Worm (Caenorhabditis elegans) whole organism, L2 larva: ENCODE results near the gene unc-41.

ENCODE experiments used
- C34F6.9 ChIP-seq: fragments of 150-350 bp; optimal IDR thresholded peaks from 2 replicates; lab custom pipeline; 2014; ENCODE audit warnings: missing biosample characterization, missing genetic modification characterization
- F13H6.1 ChIP-seq: sonication (generic microtip); optimal IDR thresholded peaks from 2 replicates; lab custom pipeline; 2016; ENCODE audit warnings: missing genetic modification characterization, missing compliant biosample characterization
- R02D3.7 ChIP-seq: fragments of 150-350 bp; optimal IDR thresholded peaks from 2 replicates; lab custom pipeline; 2014; ENCODE audit warnings: missing biosample characterization, missing genetic modification characterization
- Y55F3AM.14 ChIP-seq: fragments of 200-800 bp; sonication (Bioruptor generic); optimal IDR thresholded peaks from 2 replicates; lab custom pipeline; 2018; ENCODE audit warnings: mild to moderate bottlenecking, missing genetic modification characterization, missing compliant biosample characterization
- alr-1 ChIP-seq: fragments of 150-350 bp; optimal IDR thresholded peaks from 2 replicates; lab custom pipeline; 2014; ENCODE audit warnings: missing biosample characterization, missing genetic modification characterization
- aly-2 ChIP-seq: fragments of 150-350 bp; optimal IDR thresholded peaks from 2 replicates; lab custom pipeline; 2014; ENCODE audit warnings: missing biosample characterization, missing genetic modification characterization
- ama-1 ChIP-seq: fragments of 150-350 bp; optimal IDR thresholded peaks from 2 replicates; lab custom pipeline; 2018; ENCODE audit warnings: inconsistent platforms
- blmp-1 ChIP-seq: sonication (generic microtip); optimal IDR thresholded peaks from 2 replicates; lab custom pipeline; 2017; ENCODE audit warnings: missing genetic modification characterization, mild to moderate bottlenecking, missing compliant biosample characterization, antibody characterized with exemption, moderate library complexity; ENCODE audit not compliant: insufficient read depth
- ceh-16 ChIP-seq: fragments of 150-350 bp; optimal IDR thresholded peaks from 2 replicates; lab custom pipeline; 2014; ENCODE audit warnings: missing biosample characterization, missing genetic modification characterization
- ceh-82 ChIP-seq: fragments of 150-350 bp; optimal IDR thresholded peaks from 2 replicates; lab custom pipeline; 2014; ENCODE audit warnings: missing biosample characterization, missing genetic modification characterization
- crh-2 ChIP-seq: sonication (generic microtip); optimal IDR thresholded peaks from 2 replicates; lab custom pipeline; 2017; ENCODE audit warnings: missing biosample characterization, missing genetic modification characterization
- dmd-4 ChIP-seq: sonication (generic microtip); optimal IDR thresholded peaks from 2 replicates; lab custom pipeline; 2017; ENCODE audit warnings: missing biosample characterization, missing genetic modification characterization
- egl-27 ChIP-seq: sonication (generic microtip); optimal IDR thresholded peaks from 3 replicates; lab custom pipeline; 2017; ENCODE audit warnings: missing biosample characterization, missing genetic modification reagents, missing genetic modification characterization
- elt-1 ChIP-seq: fragments of 150-350 bp; optimal IDR thresholded peaks from 2 replicates; lab custom pipeline; 2014; ENCODE audit warnings: missing biosample characterization, missing genetic modification characterization
- elt-3 ChIP-seq: sonication (generic microtip); optimal IDR thresholded peaks from 2 replicates; lab custom pipeline; 2017; ENCODE audit warnings: missing biosample characterization, missing genetic modification characterization
- fos-1 ChIP-seq: fragments of 150-350 bp; optimal IDR thresholded peaks from 2 replicates; lab custom pipeline; 2014; ENCODE audit warnings: missing biosample characterization, missing genetic modification characterization
- lin-11 ChIP-seq: fragments of 150-350 bp; sonication (generic microtip); optimal IDR thresholded peaks from 2 replicates; lab custom pipeline; 2014; ENCODE audit warnings: missing biosample characterization, missing genetic modification characterization, inconsistent platforms, mixed read lengths
- lin-39 ChIP-seq: fragments of 150-350 bp; optimal IDR thresholded peaks from 2 replicates; lab custom pipeline; 2014; ENCODE audit warnings: missing biosample characterization, missing genetic modification reagents, missing genetic modification characterization
- mab-5 ChIP-seq: fragments of 150-350 bp; optimal IDR thresholded peaks from 2 replicates; lab custom pipeline; 2014; ENCODE audit warnings: missing biosample characterization, missing genetic modification characterization
- nhr-10 ChIP-seq: sonication (generic microtip); optimal IDR thresholded peaks from 2 replicates; lab custom pipeline; 2017; ENCODE audit warnings: missing biosample characterization, missing genetic modification characterization
- nhr-11 ChIP-seq: fragments of 150-350 bp; optimal IDR thresholded peaks from 2 replicates; lab custom pipeline; 2014; ENCODE audit warnings: missing biosample characterization, missing genetic modification characterization
- nhr-12 ChIP-seq: fragments of 150-350 bp; optimal IDR thresholded peaks from 2 replicates; lab custom pipeline; 2014; ENCODE audit warnings: missing biosample characterization, missing genetic modification characterization
- nhr-129 ChIP-seq: fragments of 150-350 bp; optimal IDR thresholded peaks from 2 replicates; lab custom pipeline; 2014; ENCODE audit warnings: missing biosample characterization, missing genetic modification characterization
- nhr-21 ChIP-seq: fragments of 150-350 bp; optimal IDR thresholded peaks from 2 replicates; lab custom pipeline; 2014; ENCODE audit warnings: missing biosample characterization, missing genetic modification characterization
- nhr-237 ChIP-seq: fragments of 150-350 bp; optimal IDR thresholded peaks from 2 replicates; lab custom pipeline; 2014; ENCODE audit warnings: missing biosample characterization, missing genetic modification characterization
- nhr-25 ChIP-seq: fragments of 150-350 bp; sonication (generic microtip); optimal IDR thresholded peaks from 3 replicates; lab custom pipeline; 2014; ENCODE audit warnings: missing biosample characterization, missing genetic modification characterization
- nhr-77 ChIP-seq: fragments of 150-350 bp; optimal IDR thresholded peaks from 2 replicates; lab custom pipeline; 2014; ENCODE audit warnings: missing biosample characterization, missing genetic modification characterization
- sem-4 ChIP-seq: fragments of 150-350 bp; optimal IDR thresholded peaks from 2 replicates; lab custom pipeline; 2014; ENCODE audit warnings: missing biosample characterization, missing genetic modification reagents, missing genetic modification characterization
- skn-1 ChIP-seq: sonication (generic microtip); optimal IDR thresholded peaks from 2 replicates; lab custom pipeline; 2017; ENCODE audit warnings: missing biosample characterization, missing genetic modification characterization
- sma-3 ChIP-seq: sonication (generic microtip); optimal IDR thresholded peaks from 2 replicates; lab custom pipeline; 2016; ENCODE audit warnings: missing genetic modification reagents, missing genetic modification characterization, missing compliant biosample characterization
- sma-9 ChIP-seq, 2 experiments: fragments of 150-350 bp in 1 of 2; sonication (generic microtip) in 1 of 2; optimal IDR thresholded peaks; 2 replicates each; lab custom pipeline; 2014 to 2016; ENCODE audit warnings: missing genetic modification characterization in 2 of 2, mild to moderate bottlenecking in 1 of 2, missing biosample characterization in 1 of 2, missing compliant biosample characterization in 1 of 2, missing genetic modification reagents in 1 of 2, moderate library complexity in 1 of 2
- unc-55 ChIP-seq: fragments of 150-350 bp; sonication (generic microtip); optimal IDR thresholded peaks from 3 replicates; lab custom pipeline; 2014; ENCODE audit warnings: missing biosample characterization, missing genetic modification reagents, missing genetic modification characterization
- unc-62 ChIP-seq: fragments of 150-350 bp; optimal IDR thresholded peaks from 2 replicates; lab custom pipeline; 2014; ENCODE audit warnings: missing biosample characterization, missing genetic modification reagents, missing genetic modification characterization
- zag-1 ChIP-seq: fragments of 150-350 bp; optimal IDR thresholded peaks from 2 replicates; lab custom pipeline; 2014; ENCODE audit warnings: missing biosample characterization, missing genetic modification characterization
- ztf-4 ChIP-seq: fragments of 150-350 bp; optimal IDR thresholded peaks from 2 replicates; lab custom pipeline; 2014; ENCODE audit warnings: missing biosample characterization, missing genetic modification characterization

unc-41 gene

ce11 chrV:9958231-9958630 lies 17.8 kb downstream of the unc-41 start, which contains the start of gene anmt-3:
TSS of gene anmt-3 (minus strand) at chrV:9958331.
- TF ChIP-seq lin-39 (tag; lab: Kevin White, UChicago) (no peak), mab-5 (tag; lab: Kevin White, UChicago) (no peak), ama-1 (lab: Kevin White, UChicago) (no peak), crh-2 (no peak), elt-3 (tag; lab: Kevin White, UChicago) (no peak), zag-1 (no peak), C34F6.9 (tag; lab: Kevin White, UChicago) (no peak), alr-1 (tag; lab: Kevin White, UChicago) (no peak), F13H6.1 (tag; lab: Kevin White, UChicago) (no peak), elt-1 (tag; lab: Kevin White, UChicago) (no peak), nhr-129 (tag; lab: Kevin White, UChicago) (no peak), nhr-25 (tag; lab: Kevin White, UChicago) (no peak), skn-1 (no peak), R02D3.7 (tag; lab: Kevin White, UChicago) (no peak), nhr-12 (tag; lab: Kevin White, UChicago) (no peak), lin-11 (tag; lab: Kevin White, UChicago) (no peak), Y55F3AM.14 (GFP tag; lab: Kevin White, UChicago) (no peak), aly-2 (tag; lab: Kevin White, UChicago) (no peak)
- TF ChIP-seq, all 48 proteins: peak for 0

ce11 chrV:9952396-9952795 lies 23.6 kb downstream of the unc-41 start, which contains the start of gene mam-5:
TSS of gene mam-5 (plus strand) at chrV:9952699.
- TF ChIP-seq sma-3 (GFP tag; lab: Kevin White, UChicago) = no peak
- no peak for TF ChIP-seq skn-1
- no peak for TF ChIP-seq crh-2
- no peak for TF ChIP-seq nhr-11 (tag; lab: Kevin White, UChicago)
- no peak for TF ChIP-seq ama-1 (lab: Kevin White, UChicago)
- no peak for TF ChIP-seq aly-2 (tag; lab: Kevin White, UChicago)
- no peak for TF ChIP-seq sem-4
- TF ChIP-seq fos-1 (tag; lab: Kevin White, UChicago) = no peak
- TF ChIP-seq egl-27 (tag; lab: Kevin White, UChicago) = no peak
- no peak for TF ChIP-seq nhr-25 (tag; lab: Kevin White, UChicago)
- TF ChIP-seq elt-3 (tag; lab: Kevin White, UChicago) = no peak
- no peak for TF ChIP-seq nhr-10 (tag; lab: Kevin White, UChicago)
- TF ChIP-seq ceh-16 (tag; lab: Kevin White, UChicago) = no peak
- TF ChIP-seq, all 48 proteins: peak for 0

- TF ChIP-seq fos-1 (tag; lab: Kevin White, UChicago) (peak; percentile 56), nhr-77 (tag; lab: Kevin White, UChicago) (no peak)
Measured at ce11 chrV:9950861-9951260, 25.2 kb downstream of the unc-41 start, which contains the start of gene ttr-46. TSS of gene ttr-46 (plus strand) at chrV:9951233.

DNA sequence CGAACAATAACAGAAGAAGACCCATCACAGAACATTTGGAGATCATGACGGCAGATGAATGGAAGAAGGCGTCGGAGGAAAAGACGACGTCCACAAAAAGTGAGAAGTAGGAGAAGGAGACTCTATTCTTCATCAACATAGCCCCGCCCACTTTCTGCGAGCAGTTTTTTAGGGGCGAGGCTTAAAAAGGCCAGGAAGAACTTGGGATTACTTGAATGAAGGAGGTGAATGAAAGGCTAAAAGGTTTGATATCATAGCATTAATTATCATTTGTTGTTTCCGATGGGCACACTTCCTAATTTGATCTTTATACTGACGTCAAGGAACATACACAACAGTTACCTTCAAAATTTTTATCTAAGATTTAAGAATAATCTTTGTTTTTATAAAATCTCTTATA lies 27.2 kb downstream of the unc-41 start, which contains the start of gene nlp-58:
nlp-58 (minus strand) TSS at position 101 of the 400 bp plus-strand sequence.
- TF ChIP-seq skn-1 (no peak), unc-62 (GFP tag; lab: Kevin White, UChicago) (no peak), crh-2 (no peak), lin-11 (tag; lab: Kevin White, UChicago) (no peak), dmd-4 (tag; lab: Kevin White, UChicago) (no peak), unc-55 (GFP tag; lab: Kevin White, UChicago) (no peak), nhr-21 (tag; lab: Kevin White, UChicago) (no peak), aly-2 (tag; lab: Kevin White, UChicago) (no peak), blmp-1 (no peak), Y55F3AM.14 (GFP tag; lab: Kevin White, UChicago) (no peak), R02D3.7 (tag; lab: Kevin White, UChicago) (no peak)

DNA sequence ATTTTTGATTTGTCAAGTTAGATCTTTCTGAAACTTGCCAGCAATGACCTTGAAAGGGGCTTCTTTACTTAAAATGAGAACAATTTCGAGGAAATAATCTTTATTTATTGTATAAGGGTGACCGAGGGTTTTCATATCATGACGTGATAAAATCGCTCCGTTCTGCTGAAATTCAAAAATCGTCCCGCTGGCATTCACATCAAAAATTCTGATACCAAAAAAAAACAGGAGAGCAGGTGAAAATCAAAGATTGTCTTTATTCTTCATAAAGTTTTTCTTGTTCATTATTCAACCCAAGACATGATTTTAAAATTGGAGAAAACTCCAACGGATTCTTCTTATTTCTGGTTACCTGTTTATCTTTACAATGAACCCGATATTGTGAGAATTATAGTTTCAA lies 31.9 kb downstream of the unc-41 start, which contains the start of gene sre-28:
sre-28 (plus strand) TSS at position 301 of the 400 bp plus-strand sequence.
- TF ChIP-seq Y55F3AM.14 (GFP tag; lab: Kevin White, UChicago) (no peak), unc-62 (GFP tag; lab: Kevin White, UChicago) (no peak), fos-1 (tag; lab: Kevin White, UChicago) (no peak), ama-1 (lab: Kevin White, UChicago) (no peak), nhr-10 (tag; lab: Kevin White, UChicago) (no peak), nhr-11 (tag; lab: Kevin White, UChicago) (no peak), crh-2 (no peak), ceh-82 (tag; lab: Kevin White, UChicago) (no peak), nhr-12 (tag; lab: Kevin White, UChicago) (no peak), sem-4 (no peak), nhr-237 (tag; lab: Kevin White, UChicago) (no peak), mab-5 (tag; lab: Kevin White, UChicago) (no peak), aly-2 (tag; lab: Kevin White, UChicago) (no peak), ztf-4 (no peak), sma-9 (GFP tag; optimal IDR thresholded peaks at IDR 0.05; lab: Kevin White, UChicago) (no peak), sma-9 (tag; optimal IDR thresholded peaks at IDR 0.05; lab: Kevin White, UChicago) (no peak), nhr-21 (tag; lab: Kevin White, UChicago) (no peak)
